Fruit fly (Drosophila melanogaster) whole organism, prepupa: Measurements from ENCODE around the gene tos.

Source experiments
- Blimp-1 ChIP-seq: fragments of 200-800 bp; sonication (Bioruptor generic); optimal IDR thresholded peaks from 3 replicates; lab custom pipeline; 2017; ENCODE audit warnings: missing biosample characterization, missing genetic modification characterization, mild to moderate bottlenecking, moderate library complexity, missing genetic modification reagents
- CG6276 ChIP-seq: fragments of 200-800 bp; sonication (Bioruptor generic); optimal IDR thresholded peaks from 2 replicates; lab custom pipeline; 2017; ENCODE audit warnings: missing biosample characterization, mild to moderate bottlenecking, missing genetic modification characterization
- CG6854 ChIP-seq: fragments of 200-800 bp; sonication (Bioruptor generic); optimal IDR thresholded peaks from 2 replicates; lab custom pipeline; 2017; ENCODE audit warnings: missing biosample characterization, mild to moderate bottlenecking, missing genetic modification characterization
- CG8119 ChIP-seq: fragments of 200-800 bp; sonication (Bioruptor generic); IDR thresholded peaks from 3 replicates; pipeline ENCODE4 v1.3.6; 2022; ENCODE audit warnings: missing biosample characterization, missing genetic modification characterization
- Eip75B ChIP-seq: fragments of 200-800 bp; sonication (Bioruptor generic); optimal IDR thresholded peaks from 3 replicates; lab custom pipeline; 2016; ENCODE audit warnings: missing biosample characterization, missing genetic modification characterization
- Eip78C ChIP-seq: fragments of 200-800 bp; sonication (Bioruptor generic); peaks from one replicate; lab custom pipeline; 2016; ENCODE audit warnings: missing biosample characterization, missing genetic modification characterization
- Eip93F ChIP-seq: fragments of 200-800 bp; sonication (Bioruptor generic); optimal IDR thresholded peaks from 2 replicates; lab custom pipeline; 2016; ENCODE audit warnings: missing biosample characterization, mild to moderate bottlenecking, missing genetic modification characterization
- Ets21C ChIP-seq: fragments of 200-800 bp; sonication (Bioruptor generic); optimal IDR thresholded peaks from 3 replicates; lab custom pipeline; 2016; ENCODE audit warnings: missing biosample characterization, missing genetic modification characterization
- Lpt ChIP-seq: fragments of 200-800 bp; sonication (Bioruptor generic); optimal IDR thresholded peaks from 3 replicates; lab custom pipeline; 2016; ENCODE audit warnings: missing biosample characterization, missing genetic modification characterization
- Met ChIP-seq: fragments of 200-800 bp; sonication (Bioruptor generic); optimal IDR thresholded peaks from 3 replicates; lab custom pipeline; 2016; ENCODE audit warnings: missing biosample characterization, missing genetic modification characterization
- Sox14 ChIP-seq: fragments of 200-800 bp; sonication (Bioruptor generic); optimal IDR thresholded peaks from 3 replicates; lab custom pipeline; 2016; ENCODE audit warnings: missing biosample characterization, missing genetic modification characterization
- dac ChIP-seq: fragments of 200-800 bp; sonication (Bioruptor generic); optimal IDR thresholded peaks from 2 replicates; lab custom pipeline; 2017; ENCODE audit warnings: missing biosample characterization, mild to moderate bottlenecking, missing genetic modification characterization
- svp ChIP-seq: fragments of 200-800 bp; sonication (Bioruptor generic); peaks from one replicate; lab custom pipeline; 2016; ENCODE audit warnings: missing biosample characterization, missing genetic modification characterization
- vri ChIP-seq: fragments of 200-800 bp; sonication (Bioruptor generic); optimal IDR thresholded peaks from 3 replicates; lab custom pipeline; 2016; ENCODE audit warnings: missing biosample characterization, mild to moderate bottlenecking, missing genetic modification characterization

Gene tos

DNA sequence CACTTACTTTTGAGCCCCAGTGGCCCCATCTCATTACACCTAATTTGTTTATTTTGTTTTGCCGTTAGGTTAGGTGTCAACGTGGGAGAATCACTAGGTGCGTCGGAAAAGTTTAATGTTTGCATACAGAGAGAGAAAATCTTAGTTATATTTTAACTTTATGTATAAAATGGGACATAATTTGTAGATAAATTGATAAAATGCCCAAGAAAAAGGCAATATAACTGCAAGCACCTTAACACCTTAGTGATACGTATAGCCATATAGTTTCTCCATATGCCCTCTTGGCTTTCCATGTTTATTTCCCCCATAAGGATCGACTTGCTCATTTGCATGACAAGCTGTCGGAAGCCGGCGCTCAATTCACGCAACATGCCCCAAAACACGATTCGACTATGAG, 42.9 kb downstream of the tos start (continued):
- TF ChIP-seq CG6854 (no peak), Ets21C (GFP tag; lab: Kevin White, UChicago) (no peak)

DNA sequence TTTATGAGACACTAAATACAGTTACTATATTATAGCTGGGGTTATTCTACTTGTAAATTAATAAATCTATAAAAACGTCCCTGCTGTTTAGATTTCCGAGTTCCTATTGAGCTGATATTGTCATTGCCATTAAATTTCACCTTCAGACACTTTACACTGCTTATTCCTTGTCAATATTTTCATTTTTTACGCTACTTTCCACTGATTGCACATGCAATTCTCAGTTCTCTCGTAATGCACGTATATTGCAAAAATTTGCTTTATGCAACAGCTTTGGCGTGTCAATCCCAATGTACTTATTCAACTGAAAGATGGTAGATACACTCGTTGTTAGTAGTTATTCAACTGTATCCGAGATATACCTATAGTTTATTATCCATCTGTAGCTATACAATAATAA, 49.5 kb downstream of the tos start:
- TF ChIP-seq CG6276 (GFP tag; lab: Kevin White, UChicago) (no peak), Blimp-1 (GFP tag; lab: Kevin White, UChicago) (no peak), CG8119 (no peak), dac (GFP tag; lab: Kevin White, UChicago) (no peak), Lpt (GFP tag; lab: Kevin White, UChicago) (no peak), Eip75B (GFP tag; lab: Kevin White, UChicago) (no peak), Eip78C (GFP tag; lab: Kevin White, UChicago) (no peak), CG6854 (no peak), Met (GFP tag; lab: Kevin White, UChicago) (no peak)
- TF ChIP-seq, all 60 proteins: peak for 0

DNA sequence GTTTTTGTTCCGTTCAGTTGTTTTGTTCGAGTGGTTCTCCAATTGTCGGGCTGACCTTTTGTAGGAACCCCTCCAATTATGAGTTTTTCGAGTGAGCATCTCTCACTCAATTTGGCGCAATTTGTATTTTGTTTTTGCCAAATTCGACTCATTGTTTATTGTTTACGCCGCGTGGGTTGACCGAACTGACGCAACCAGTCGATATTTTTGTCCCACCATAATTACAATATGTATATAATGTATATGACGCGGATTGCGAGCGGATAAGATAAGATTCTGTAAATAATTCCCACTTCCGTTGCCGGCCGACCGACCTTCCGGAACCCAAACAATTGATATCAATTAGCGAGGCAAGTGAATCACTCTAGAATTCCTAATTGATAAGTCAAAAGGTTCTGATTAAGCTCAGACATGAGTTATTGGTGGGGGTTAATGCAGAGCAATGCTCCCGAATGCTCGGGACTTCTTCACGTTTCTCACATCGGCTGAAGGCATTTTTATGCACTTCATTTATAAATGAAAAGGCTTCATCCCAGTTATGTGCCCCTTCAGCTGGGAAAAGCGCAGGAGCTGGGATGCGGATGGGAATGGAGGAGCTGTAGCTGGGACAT, 51.2 kb downstream of the tos start:
- TF ChIP-seq Sox14 (GFP tag; lab: Kevin White, UChicago) (no peak), Eip93F (peak; percentile 49), vri (GFP tag; lab: Kevin White, UChicago) (peak; percentile 73), svp (peak; percentile 85)
